Fruit fly (Drosophila melanogaster): Measurements from ENCODE around the gene CG32219.

The CG32219 gene

dm6 chr3L:19908201-19909127 lies 42.5 kb downstream of the CG32219 start (continued):
- no peak for TF ChIP-seq nmo (GFP tag; optimal IDR thresholded peaks at IDR 0.05)
- no peak for TF ChIP-seq run (tag; optimal IDR thresholded peaks at IDR 0.05)
- TF ChIP-seq CG2129 (GFP tag; IDR thresholded peaks at IDR 0.05; ENCODE audit: partially characterized antibody) = no peak
- no peak; the same call in 1 of the 2 replicates for TF ChIP-seq Xrp1 (GFP tag; IDR thresholded peaks at IDR 0.05)
- TF ChIP-seq CG7839 (tag; optimal IDR thresholded peaks at IDR 0.05) = no peak
- no peak for TF ChIP-seq kay (GFP tag; optimal IDR thresholded peaks at IDR 0.05)
- TF ChIP-seq CG1602 (GFP tag; optimal IDR thresholded peaks at IDR 0.05) = no peak
- peak; percentile 78 to 79 for TF ChIP-seq Trl (optimal IDR thresholded peaks at IDR 0.05)
- peak; percentile 15 for TF ChIP-seq Trl (GFP tag; optimal IDR thresholded peaks at IDR 0.05)
- TF ChIP-seq CG11085 (GFP tag; IDR thresholded peaks at IDR 0.05) = no peak
- TF ChIP-seq NC2α (GFP tag; optimal IDR thresholded peaks at IDR 0.05) = no peak
- TF ChIP-seq Ptx1 (GFP tag; IDR thresholded peaks at IDR 0.05) = no peak
- TF ChIP-seq fu2 (GFP tag; optimal IDR thresholded peaks at IDR 0.05) = no peak
- no peak for TF ChIP-seq CG6683 (GFP tag; optimal IDR thresholded peaks at IDR 0.05)
- no peak for TF ChIP-seq pum (GFP tag; optimal IDR thresholded peaks at IDR 0.05)
- TF ChIP-seq CG12744 (GFP tag; optimal IDR thresholded peaks at IDR 0.05) = no peak
- TF ChIP-seq CG7372 (GFP tag; IDR thresholded peaks at IDR 0.05) = no peak
- no peak for TF ChIP-seq pnt (GFP tag; optimal IDR thresholded peaks at IDR 0.05)
- TF ChIP-seq CG18476 (GFP tag; optimal IDR thresholded peaks at IDR 0.05) = no peak
- TF ChIP-seq ATbp (GFP tag; optimal IDR thresholded peaks at IDR 0.05) = no peak
- no peak for TF ChIP-seq aop (GFP tag; IDR thresholded peaks at IDR 0.05)
- no peak for TF ChIP-seq tap (tag; optimal IDR thresholded peaks at IDR 0.05)
- TF ChIP-seq tup (GFP tag; optimal IDR thresholded peaks at IDR 0.05) = no peak
- no peak for TF ChIP-seq vfl (GFP tag; optimal IDR thresholded peaks at IDR 0.05)
- no peak for TF ChIP-seq CG8359 (GFP tag; optimal IDR thresholded peaks at IDR 0.05; ENCODE audit: borderline replicate concordance)
- TF ChIP-seq lmd (GFP tag; IDR thresholded peaks at IDR 0.05) = no peak
- no peak for TF ChIP-seq wek (GFP tag; optimal IDR thresholded peaks at IDR 0.05)
- TF ChIP-seq Awh (GFP tag; IDR thresholded peaks at IDR 0.05) = no peak
- no peak for TF ChIP-seq CG11247 (GFP tag; IDR thresholded peaks at IDR 0.05)
- TF ChIP-seq Fer1 (GFP tag; optimal IDR thresholded peaks at IDR 0.05) = peak; percentile 21
- no peak for TF ChIP-seq Atf-2 (GFP tag; optimal IDR thresholded peaks at IDR 0.05)
- TF ChIP-seq danr (GFP tag; IDR thresholded peaks at IDR 0.05) = no peak
- TF ChIP-seq twi (tag; optimal IDR thresholded peaks at IDR 0.05) = no peak
- TF ChIP-seq dati (GFP tag; IDR thresholded peaks at IDR 0.05) = no peak
- no peak for TF ChIP-seq ash1 (GFP tag; optimal IDR thresholded peaks at IDR 0.05)
- no peak for TF ChIP-seq CG33557 (GFP tag; optimal IDR thresholded peaks at IDR 0.05)
- peak; percentile 87 for TF ChIP-seq cg (GFP tag; optimal IDR thresholded peaks at IDR 0.05)
- TF ChIP-seq lbe (GFP tag; optimal IDR thresholded peaks at IDR 0.05) = no peak
- TF ChIP-seq zf30C (GFP tag; optimal IDR thresholded peaks at IDR 0.05) = no peak
- TF ChIP-seq Pdp1 (GFP tag; optimal IDR thresholded peaks at IDR 0.05) = peak in 1 of 2 experiments; percentile 95
- no peak for TF ChIP-seq CG12104 (GFP tag; optimal IDR thresholded peaks at IDR 0.05)
- TF ChIP-seq CG17829 (tag; optimal IDR thresholded peaks at IDR 0.05) = no peak
- no peak for TF ChIP-seq Bdp1 (GFP tag; optimal IDR thresholded peaks at IDR 0.05)
- no peak for TF ChIP-seq sisA (GFP tag; IDR thresholded peaks at IDR 0.05)
- TF ChIP-seq CG4854 (GFP tag; optimal IDR thresholded peaks at IDR 0.05) = no peak
- no peak for TF ChIP-seq CG31388 (GFP tag; optimal IDR thresholded peaks at IDR 0.05)
- no peak for TF ChIP-seq CG9797 (GFP tag; optimal IDR thresholded peaks at IDR 0.05)
- no peak for TF ChIP-seq CG13287 (GFP tag; IDR thresholded peaks at IDR 0.05; ENCODE audit: partially characterized antibody)
- TF ChIP-seq jing (GFP tag; optimal IDR thresholded peaks at IDR 0.05) = no peak
- no peak for TF ChIP-seq CG7271 (tag; optimal IDR thresholded peaks at IDR 0.05)

Measured in whole organism, embryonic.